Fruit fly (Drosophila melanogaster) whole organism, embryonic: ENCODE data around the gene CG3119.

Experiments used
- Ada2b ChIP-seq: fragments of 200-800 bp; sonication (Bioruptor generic); IDR thresholded peaks from 2 replicates; pipeline ENCODE4 v1.3.6; 2022; ENCODE audit warnings: missing biosample characterization, missing genetic modification characterization
- Atf3 ChIP-seq: fragments of 200-800 bp; sonication (Bioruptor generic); optimal IDR thresholded peaks from 3 replicates; lab custom pipeline; 2016; ENCODE audit warnings: missing biosample characterization, missing genetic modification characterization
- Bteb2 ChIP-seq: fragments of 200-800 bp; sonication (Bioruptor generic); optimal IDR thresholded peaks from 2 replicates; lab custom pipeline; 2016; ENCODE audit warnings: missing biosample characterization, missing genetic modification characterization
- CG1024 ChIP-seq: fragments of 200-800 bp; sonication (Bioruptor generic); IDR thresholded peaks from 2 replicates; pipeline ENCODE4 v1.3.6; 2022; ENCODE audit warnings: missing biosample characterization, missing genetic modification characterization
- CG10366 ChIP-seq: fragments of 200-800 bp; sonication (Bioruptor generic); IDR thresholded peaks from 2 replicates; pipeline ENCODE4 v1.3.6; 2022; ENCODE audit warnings: missing biosample characterization, missing genetic modification characterization
- CG11093 ChIP-seq: fragments of 200-800 bp; sonication (Bioruptor generic); IDR thresholded peaks from 3 replicates; pipeline ENCODE4 v1.3.6; 2022; ENCODE audit warnings: missing biosample characterization, missing genetic modification characterization
- CG12236 ChIP-seq: fragments of 200-800 bp; sonication (Bioruptor generic); optimal IDR thresholded peaks from 2 replicates; lab custom pipeline; 2016; ENCODE audit warnings: missing biosample characterization, missing genetic modification characterization
- CG12744 ChIP-seq: fragments of 200-800 bp; sonication (Bioruptor generic); optimal IDR thresholded peaks from 2 replicates; lab custom pipeline; 2016; ENCODE audit warnings: missing biosample characterization, missing genetic modification characterization
- CG14667 ChIP-seq: fragments of 200-800 bp; sonication (Bioruptor generic); IDR thresholded peaks from 2 replicates; pipeline ENCODE4 v1.3.6; 2022; ENCODE audit warnings: missing biosample characterization, missing genetic modification characterization
- CG18262 ChIP-seq: fragments of 200-800 bp; optimal IDR thresholded peaks from 3 replicates; lab custom pipeline; 2019; ENCODE audit warnings: missing biosample characterization, mild to moderate bottlenecking, missing genetic modification characterization, moderate library complexity
- CG2116 ChIP-seq: fragments of 200-800 bp; sonication (Bioruptor generic); optimal IDR thresholded peaks from 3 replicates; lab custom pipeline; 2018; ENCODE audit warnings: missing biosample characterization, mild to moderate bottlenecking, missing genetic modification characterization
- CG2199 ChIP-seq: fragments of 200-800 bp; sonication (Bioruptor generic); IDR thresholded peaks from 3 replicates; pipeline ENCODE4 v1.3.6; 2022; ENCODE audit warnings: missing biosample characterization, missing genetic modification characterization
- CG30020 ChIP-seq: fragments of 200-800 bp; optimal IDR thresholded peaks from 2 replicates; lab custom pipeline; 2019; ENCODE audit warnings: missing biosample characterization, mild to moderate bottlenecking, missing genetic modification characterization, moderate library complexity
- CG3163 ChIP-seq: fragments of 200-800 bp; sonication (Bioruptor generic); optimal IDR thresholded peaks from 3 replicates; lab custom pipeline; 2016; ENCODE audit warnings: missing biosample characterization, missing genetic modification characterization
- CG43689 ChIP-seq: fragments of 200-800 bp; sonication (Bioruptor generic); IDR thresholded peaks from 2 replicates; pipeline ENCODE4 v1.3.6; 2022; ENCODE audit warnings: missing biosample characterization, missing genetic modification characterization
- CG7987 ChIP-seq: fragments of 200-800 bp; sonication (Bioruptor generic); optimal IDR thresholded peaks from 2 replicates; lab custom pipeline; 2018; ENCODE audit warnings: missing biosample characterization, mild to moderate bottlenecking, missing genetic modification characterization, moderate library complexity
- CG8089 ChIP-seq: fragments of 200-800 bp; sonication (Bioruptor generic); optimal IDR thresholded peaks from 3 replicates; lab custom pipeline; 2016; ENCODE audit warnings: missing biosample characterization, missing genetic modification characterization
- CG9609 ChIP-seq: fragments of 200-800 bp; sonication (Bioruptor generic); optimal IDR thresholded peaks from 3 replicates; lab custom pipeline; 2016; ENCODE audit warnings: missing biosample characterization, missing genetic modification characterization
- CG9797 ChIP-seq: fragments of 200-800 bp; sonication (Bioruptor generic); optimal IDR thresholded peaks from 3 replicates; lab custom pipeline; 2018; ENCODE audit warnings: missing biosample characterization, mild to moderate bottlenecking, missing genetic modification characterization
- CHES-1-like ChIP-seq: fragments of 200-800 bp; sonication (Bioruptor generic); optimal IDR thresholded peaks from 2 replicates; lab custom pipeline; 2016; ENCODE audit warnings: missing biosample characterization, missing genetic modification characterization
- D ChIP-seq, 2 experiments: fragments of 200-800 bp in 1 of 2; fragments of >200 bp in 1 of 2; sonication (Bioruptor generic) in 1 of 2; optimal IDR thresholded peaks; 2 replicates in 1 of 2; 3 replicates in 1 of 2; lab custom pipeline; 2017; ENCODE audit warnings: mild to moderate bottlenecking in 1 of 2, missing biosample characterization in 1 of 2, missing genetic modification characterization in 1 of 2, missing genetic modification reagents in 1 of 2
- Dll ChIP-seq: fragments of 200-800 bp; sonication (Bioruptor generic); IDR thresholded peaks from 4 replicates; pipeline ENCODE4 v1.3.6; 2022; ENCODE audit warnings: missing biosample characterization, missing genetic modification characterization; ENCODE audit not compliant: partially characterized antibody
- Ets97D ChIP-seq: fragments of 200-800 bp; sonication (Bioruptor generic); optimal IDR thresholded peaks from 3 replicates; lab custom pipeline; 2016; ENCODE audit warnings: missing biosample characterization, missing genetic modification characterization
- Fer3 ChIP-seq: fragments of 200-800 bp; sonication (Bioruptor generic); optimal IDR thresholded peaks from 2 replicates; lab custom pipeline; 2018; ENCODE audit warnings: missing biosample characterization, mild to moderate bottlenecking, missing genetic modification characterization, moderate library complexity
- Hey ChIP-seq: fragments of 200-800 bp; sonication (Bioruptor generic); optimal IDR thresholded peaks from 3 replicates; lab custom pipeline; 2018; ENCODE audit warnings: missing biosample characterization, mild to moderate bottlenecking, missing genetic modification characterization
- Lim3 ChIP-seq: fragments of 200-800 bp; sonication (Bioruptor generic); IDR thresholded peaks from 2 replicates; pipeline ENCODE4 v1.3.6; 2022; ENCODE audit warnings: missing biosample characterization, missing genetic modification characterization
- Meics ChIP-seq: fragments of 200-800 bp; sonication (Bioruptor generic); optimal IDR thresholded peaks from 2 replicates; lab custom pipeline; 2017; ENCODE audit warnings: missing biosample characterization, mild to moderate bottlenecking, missing genetic modification characterization
- Nf-YB ChIP-seq: fragments of 200-800 bp; sonication (Bioruptor generic); optimal IDR thresholded peaks from 3 replicates; lab custom pipeline; 2019; ENCODE audit warnings: missing biosample characterization, mild to moderate bottlenecking, missing genetic modification characterization, moderate library complexity
- br ChIP-seq: fragments of >200 bp; optimal IDR thresholded peaks from 2 replicates; lab custom pipeline; 2017
- btn ChIP-seq: fragments of 200-800 bp; sonication (Bioruptor generic); optimal IDR thresholded peaks from 2 replicates; lab custom pipeline; 2016; ENCODE audit warnings: missing biosample characterization, missing genetic modification characterization
- cg ChIP-seq: fragments of 200-800 bp; sonication (Bioruptor generic); optimal IDR thresholded peaks from 3 replicates; lab custom pipeline; 2019; ENCODE audit warnings: missing biosample characterization, mild to moderate bottlenecking, missing genetic modification characterization, moderate library complexity
- croc ChIP-seq: fragments of 200-800 bp; sonication (Bioruptor generic); conservative IDR thresholded peaks from 3 replicates; pipeline ENCODE4 v1.3.6; 2022; ENCODE audit warnings: missing biosample characterization, missing genetic modification characterization
- cwo ChIP-seq: fragments of 200-800 bp; sonication (Bioruptor generic); optimal IDR thresholded peaks from 3 replicates; lab custom pipeline; 2017; ENCODE audit warnings: missing biosample characterization, missing genetic modification characterization, mild to moderate bottlenecking, moderate library complexity, missing genetic modification reagents
- gce ChIP-seq: fragments of 200-800 bp; sonication (Bioruptor generic); IDR thresholded peaks from 3 replicates; pipeline ENCODE4 v1.3.6; 2022; ENCODE audit warnings: missing biosample characterization, missing genetic modification characterization
- gt ChIP-seq: fragments of 200-800 bp; sonication (Bioruptor generic); IDR thresholded peaks from 2 replicates; pipeline ENCODE4 v1.3.6; 2022; ENCODE audit warnings: missing biosample characterization, missing genetic modification characterization
- hbn ChIP-seq: fragments of 200-800 bp; sonication (Bioruptor generic); IDR thresholded peaks from 2 replicates; pipeline ENCODE4 v1.3.6; 2022; ENCODE audit warnings: missing biosample characterization, missing genetic modification characterization; ENCODE audit not compliant: partially characterized antibody
- lab ChIP-seq: fragments of 200-800 bp; sonication (Bioruptor generic); optimal IDR thresholded peaks from 3 replicates; lab custom pipeline; 2017; ENCODE audit warnings: missing biosample characterization, missing genetic modification characterization, mild to moderate bottlenecking, moderate library complexity, missing genetic modification reagents
- lola ChIP-seq, 3 experiments: fragments of >200 bp in 2 of 3; fragments of 200-800 bp in 1 of 3; sonication (Bioruptor generic) in 1 of 3; optimal IDR thresholded peaks; 2 replicates each; lab custom pipeline; 2017 to 2019; ENCODE audit warnings: missing biosample characterization in 3 of 3, missing genetic modification characterization in 3 of 3, mild to moderate bottlenecking in 1 of 3, moderate library complexity in 1 of 3
- nerfin-1 ChIP-seq: fragments of 200-800 bp; sonication (Bioruptor generic); optimal IDR thresholded peaks from 3 replicates; lab custom pipeline; 2019; ENCODE audit warnings: missing biosample characterization, mild to moderate bottlenecking, missing genetic modification characterization, moderate library complexity
- nom ChIP-seq: fragments of 200-800 bp; sonication (Bioruptor generic); optimal IDR thresholded peaks from 2 replicates; lab custom pipeline; 2017; ENCODE audit warnings: missing biosample characterization, missing genetic modification characterization, mild to moderate bottlenecking, moderate library complexity, missing genetic modification reagents
- pzg ChIP-seq: fragments of 200-800 bp; sonication (Bioruptor generic); optimal IDR thresholded peaks from 3 replicates; lab custom pipeline; 2018; ENCODE audit warnings: missing biosample characterization, mild to moderate bottlenecking, missing genetic modification characterization, moderate library complexity
- repo ChIP-seq: fragments of 200-800 bp; sonication (Bioruptor generic); optimal IDR thresholded peaks from 2 replicates; lab custom pipeline; 2016; ENCODE audit warnings: missing biosample characterization, missing genetic modification characterization
- sna ChIP-seq: fragments of 200-800 bp; sonication (Bioruptor generic); IDR thresholded peaks from 2 replicates; pipeline ENCODE4 v1.3.6; 2022; ENCODE audit warnings: missing biosample characterization, missing genetic modification characterization; ENCODE audit not compliant: partially characterized antibody
- sob ChIP-seq: fragments of 200-800 bp; sonication (Bioruptor generic); IDR thresholded peaks from 2 replicates; pipeline ENCODE4 v1.3.6; 2022; ENCODE audit warnings: missing biosample characterization, missing genetic modification characterization
- ssp ChIP-seq: fragments of 200-800 bp; sonication (Bioruptor generic); IDR thresholded peaks from 2 replicates; pipeline ENCODE4 v1.3.6; 2022; ENCODE audit warnings: missing biosample characterization, missing genetic modification characterization
- tgo ChIP-seq: fragments of 200-800 bp; sonication (Bioruptor generic); IDR thresholded peaks from 3 replicates; pipeline ENCODE4 v1.3.6; 2022; ENCODE audit warnings: missing biosample characterization, missing genetic modification characterization
- wdn ChIP-seq: fragments of 200-800 bp; sonication (Bioruptor generic); IDR thresholded peaks from 2 replicates; pipeline ENCODE4 v1.3.6; 2022; ENCODE audit warnings: missing biosample characterization, missing genetic modification characterization
- wek ChIP-seq: fragments of 200-800 bp; sonication (Bioruptor generic); optimal IDR thresholded peaks from 3 replicates; lab custom pipeline; 2018; ENCODE audit warnings: missing biosample characterization, mild to moderate bottlenecking, missing genetic modification characterization, moderate library complexity
- zf30C ChIP-seq: fragments of 200-800 bp; sonication (Bioruptor generic); optimal IDR thresholded peaks from 3 replicates; lab custom pipeline; 2018; ENCODE audit warnings: missing biosample characterization, mild to moderate bottlenecking, missing genetic modification characterization

Gene CG3119

dm6 chr2L:2882968-2883702 is 45.5 kb upstream of the CG3119 start (continued):
- TF ChIP-seq lab (peak; percentile 70), btn (no peak), Lim3 (GFP tag; lab: Robert Waterston, UW) (no peak), Ets97D (GFP tag; lab: Kevin White, UChicago) (peak; percentile 42), CG9609 (GFP tag; lab: Kevin White, UChicago) (no peak), CG2199 (0 out of 3 replicates have a peak, but pooled peaks have one; percentile 69), CG10366 (GFP tag; lab: Robert Waterston, UW) (peak; percentile 35; the same call in 1 of the 2 replicates), CG2116 (GFP tag; lab: Kevin White, UChicago) (peak; percentile 60), CG9797 (GFP tag; lab: Kevin White, UChicago) (peak; percentile 17), repo (GFP tag; lab: Kevin White, UChicago) (no peak), wdn (no peak), zf30C (GFP tag; lab: Kevin White, UChicago) (no peak), br (lab: Kevin White, UChicago) (no peak), pzg (peak; percentile 42), CG18262 (peak; percentile 40), CHES-1-like (GFP tag; lab: Kevin White, UChicago) (peak; percentile 47), D (optimal IDR thresholded peaks at IDR 0.05; lab: Kevin White, UChicago) (no peak), D (GFP tag; optimal IDR thresholded peaks at IDR 0.05; lab: Kevin White, UChicago) (no peak), CG3163 (GFP tag; lab: Kevin White, UChicago) (no peak), Ada2b (peak; percentile 28; the same call in 1 of the 2 replicates), Fer3 (tag; lab: Kevin White, UChicago) (peak; percentile 25), lola (GFP tag; optimal IDR thresholded peaks at IDR 0.05; lab: Kevin White, UChicago) (no peak), tgo (GFP tag; lab: Robert Waterston, UW) (peak; percentile 47; the same call in 2 of the 3 replicates), Bteb2 (GFP tag; lab: Kevin White, UChicago) (no peak), Dll (GFP tag; lab: Robert Waterston, UW) (no peak), cg (GFP tag; lab: Kevin White, UChicago) (no peak), CG1024 (peak; percentile 56; the same call in 1 of the 2 replicates), CG14667 (GFP tag; lab: Robert Waterston, UW) (no peak), CG30020 (tag; lab: Kevin White, UChicago) (no peak), CG11093 (GFP tag; lab: Robert Waterston, UW) (no peak), Meics (GFP tag; lab: Kevin White, UChicago) (peak; percentile 55), CG12236 (peak; percentile 26), nerfin-1 (tag; lab: Kevin White, UChicago) (peak; percentile 2), CG12744 (GFP tag; lab: Kevin White, UChicago) (no peak), CG8089 (no peak), CG7987 (GFP tag; lab: Kevin White, UChicago) (peak; percentile 69), ssp (no peak; the same call in 1 of the 2 replicates), hbn (GFP tag; lab: Robert Waterston, UW) (no peak), croc (GFP tag; lab: Robert Waterston, UW) (no peak), wek (peak; percentile 75), sna (GFP tag; lab: Robert Waterston, UW) (no peak), cwo (GFP tag; lab: Kevin White, UChicago) (peak; percentile 26), CG43689 (no peak), gce (GFP tag; lab: Robert Waterston, UW) (no peak), nom (GFP tag; lab: Kevin White, UChicago) (no peak), gt (GFP tag; lab: Robert Waterston, UW) (no peak), sob (GFP tag; lab: Robert Waterston, UW) (peak; percentile 76), Hey (tag; lab: Kevin White, UChicago) (no peak), Nf-YB (no peak), Atf3 (no peak)
